Fruit fly (Drosophila melanogaster): ENCODE data around the gene Pfdn5.

The Pfdn5 gene

dm6 chr3R:22447874-22448254 lies 39.0 kb upstream of the Pfdn5 start, which contains the start of gene CG34376 (continued):
- peak; percentile 68; the same call in 1 of the 3 replicates for TF ChIP-seq CG17361 (GFP tag; IDR thresholded peaks at IDR 0.05)
- peak; percentile 39; the same call in 2 of the 3 replicates for TF ChIP-seq HLH4C (GFP tag; IDR thresholded peaks at IDR 0.05; ENCODE audit: partially characterized antibody)
- TF ChIP-seq run (tag; optimal IDR thresholded peaks at IDR 0.05): no peak
- TF ChIP-seq Sry-β (GFP tag; optimal IDR thresholded peaks at IDR 0.05): peak; percentile 55
- TF ChIP-seq corto (GFP tag; optimal IDR thresholded peaks at IDR 0.05): no peak
- no peak for TF ChIP-seq Scr (GFP tag; IDR thresholded peaks at IDR 0.05; ENCODE audit: partially characterized antibody)
- TF ChIP-seq C15 (GFP tag; IDR thresholded peaks at IDR 0.05): no peak
- peak; percentile 64 for TF ChIP-seq stwl (tag; optimal IDR thresholded peaks at IDR 0.05)
- no peak for TF ChIP-seq CG8281 (tag; optimal IDR thresholded peaks at IDR 0.05)
- TF ChIP-seq CG13424 (tag; optimal IDR thresholded peaks at IDR 0.05): peak; percentile 47
- peak; percentile 46 for TF ChIP-seq kni (GFP tag; optimal IDR thresholded peaks at IDR 0.05)
- TF ChIP-seq gcm (GFP tag; optimal IDR thresholded peaks at IDR 0.05): no peak
- no peak for TF ChIP-seq dmrt11E (tag; optimal IDR thresholded peaks at IDR 0.05)
- no peak for TF ChIP-seq Neu2 (GFP tag; optimal IDR thresholded peaks at IDR 0.05; ENCODE audit: borderline replicate concordance)
- TF ChIP-seq gsb-n (tag; optimal IDR thresholded peaks at IDR 0.05): peak; percentile 72
- peak; percentile 23 for TF ChIP-seq CG9876 (GFP tag; optimal IDR thresholded peaks at IDR 0.05)
- TF ChIP-seq CG6654 (GFP tag; optimal IDR thresholded peaks at IDR 0.05): no peak
- TF ChIP-seq CG18599 (GFP tag; optimal IDR thresholded peaks at IDR 0.05): peak; percentile 49
- peak; percentile 66 for TF ChIP-seq CG10267 (tag; optimal IDR thresholded peaks at IDR 0.05)
- TF ChIP-seq sima (GFP tag; optimal IDR thresholded peaks at IDR 0.05): no peak
- TF ChIP-seq onecut (GFP tag; IDR thresholded peaks at IDR 0.05): peak; percentile 50
- peak; percentile 8 for TF ChIP-seq CG30431 (GFP tag; optimal IDR thresholded peaks at IDR 0.05)
- TF ChIP-seq bab2 (GFP tag; optimal IDR thresholded peaks at IDR 0.05): no peak
- peak; percentile 7; the same call in 1 of the 2 replicates for TF ChIP-seq CG11247 (GFP tag; IDR thresholded peaks at IDR 0.05)
- peak; percentile 35 for TF ChIP-seq Abd-B (GFP tag; optimal IDR thresholded peaks at IDR 0.05)

DNA sequence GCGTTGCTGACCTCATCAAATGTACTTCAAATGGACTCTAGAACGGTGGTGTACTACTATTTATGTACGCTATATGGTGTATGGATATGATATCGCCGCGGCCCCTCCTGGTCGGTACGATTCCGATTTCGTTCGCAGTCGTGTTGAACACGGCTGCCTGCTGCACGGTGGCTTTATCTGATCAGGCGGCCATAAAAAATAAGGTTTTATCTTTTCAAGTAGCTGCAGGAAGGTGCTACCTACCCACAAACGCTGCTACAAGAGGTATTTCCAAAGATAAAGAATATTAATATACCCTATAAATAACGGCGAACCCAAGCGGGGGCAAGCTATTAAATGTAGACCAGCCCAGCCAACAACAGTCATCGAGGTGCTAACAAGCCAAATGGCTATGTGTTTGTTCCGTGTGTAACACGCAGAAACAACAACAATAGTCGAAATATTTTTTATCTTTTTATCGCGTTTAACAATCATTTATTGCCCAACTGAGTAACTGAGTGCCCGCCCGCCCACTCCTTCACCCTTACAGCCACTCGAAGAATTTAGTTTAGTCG lies 36.9 kb upstream of the Pfdn5 start:
- TF ChIP-seq Hr39 (optimal IDR thresholded peaks at IDR 0.05): no peak
- TF ChIP-seq stwl (tag; optimal IDR thresholded peaks at IDR 0.05): no peak
- TF ChIP-seq D19A (tag; optimal IDR thresholded peaks at IDR 0.05): peak; percentile 60
- TF ChIP-seq CG9876 (GFP tag; optimal IDR thresholded peaks at IDR 0.05): no peak
- TF ChIP-seq Med (GFP tag): peak; percentile 62
- TF ChIP-seq CG4424 (GFP tag; optimal IDR thresholded peaks at IDR 0.05): no peak
- TF ChIP-seq oc (tag; optimal IDR thresholded peaks at IDR 0.05): no peak
- peak; percentile 21 for TF ChIP-seq run (tag; optimal IDR thresholded peaks at IDR 0.05)
- TF ChIP-seq CG7745 (tag; optimal IDR thresholded peaks at IDR 0.05): no peak
- 0 out of 3 replicates have a peak, but pooled peaks have one; percentile 25 for TF ChIP-seq CG6175 (GFP tag; IDR thresholded peaks at IDR 0.05)
- peak; percentile 56 for TF ChIP-seq sens (GFP tag)
- TF ChIP-seq vnd (GFP tag; IDR thresholded peaks at IDR 0.05; ENCODE audit: partially characterized antibody): no peak
- TF ChIP-seq grn (GFP tag; optimal IDR thresholded peaks at IDR 0.05): peak; percentile 90
- TF ChIP-seq CG10979 (tag; optimal IDR thresholded peaks at IDR 0.05): no peak
- TF ChIP-seq caup (GFP tag; optimal IDR thresholded peaks at IDR 0.05; ENCODE audit: severe bottlenecking): peak; percentile 25
- TF ChIP-seq repo (GFP tag; optimal IDR thresholded peaks at IDR 0.05): no peak
- peak; percentile 75 for TF ChIP-seq sd (tag; optimal IDR thresholded peaks at IDR 0.05)
- no peak for TF ChIP-seq ato (GFP tag; IDR thresholded peaks at IDR 0.05; ENCODE audit: partially characterized antibody)
- no peak for TF ChIP-seq CG13624 (GFP tag; optimal IDR thresholded peaks at IDR 0.05)
- peak; percentile 5 for TF ChIP-seq CG8478 (optimal IDR thresholded peaks at IDR 0.05)
- TF ChIP-seq tup (GFP tag; optimal IDR thresholded peaks at IDR 0.05): no peak
- TF ChIP-seq CG8359 (GFP tag; optimal IDR thresholded peaks at IDR 0.05; ENCODE audit: borderline replicate concordance): no peak
- no peak for TF ChIP-seq Dll (GFP tag; IDR thresholded peaks at IDR 0.05; ENCODE audit: partially characterized antibody)
- TF ChIP-seq CG6765 (GFP tag; optimal IDR thresholded peaks at IDR 0.05): no peak
- peak in 1 of 2 experiments; percentile 15 for TF ChIP-seq Hr78 (GFP tag; optimal IDR thresholded peaks at IDR 0.05)
- peak; percentile 5 for TF ChIP-seq odd (GFP tag; optimal IDR thresholded peaks at IDR 0.05)
- no peak for TF ChIP-seq lbe (GFP tag; optimal IDR thresholded peaks at IDR 0.05)

Measured in whole organism, embryonic.